Worm (Caenorhabditis elegans): ENCODE measurements around the gene srw-12.

DNA sequence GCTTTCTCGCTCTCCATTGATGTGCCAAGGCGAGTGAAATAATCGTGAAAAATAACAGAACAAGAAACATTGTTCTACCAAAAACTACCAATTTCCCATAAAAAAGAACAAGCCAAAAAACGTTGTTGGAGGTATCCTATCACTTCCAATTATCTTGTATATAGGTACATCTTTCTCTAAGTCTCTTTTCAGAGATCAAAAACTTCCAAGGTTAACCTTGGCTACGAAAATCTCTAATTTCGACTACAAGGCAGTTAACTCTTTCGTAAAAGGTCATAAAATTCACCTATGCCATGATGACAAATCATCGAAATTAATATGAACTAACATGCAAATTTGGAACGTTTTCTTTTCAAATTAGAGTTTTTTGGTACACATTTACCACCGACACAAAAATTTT, 49.4 kb upstream of the srw-12 start, which contains the start of gene cyp-34A1:
- no peak for TF ChIP-seq zag-1 (tag; optimal IDR thresholded peaks at IDR 0.05)
- no peak for TF ChIP-seq pqm-1 (tag; optimal IDR thresholded peaks at IDR 0.05)
- TF ChIP-seq ama-1 (optimal IDR thresholded peaks at IDR 0.05): no peak
- TF ChIP-seq nhr-23 (tag; optimal IDR thresholded peaks at IDR 0.05): no peak
- no peak for TF ChIP-seq snpc-4 (tag; optimal IDR thresholded peaks at IDR 0.05)
- TF ChIP-seq jun-1 (tag; optimal IDR thresholded peaks at IDR 0.05): no peak
- no peak for TF ChIP-seq unc-39 (tag; optimal IDR thresholded peaks at IDR 0.05)
